Fruit fly (Drosophila melanogaster) whole organism, embryonic: Measurements from ENCODE around the gene CNPYb.

Experiments used
- BtbVII ChIP-seq: fragments of 200-800 bp; sonication (Bioruptor generic); optimal IDR thresholded peaks from 3 replicates; lab custom pipeline; 2017; ENCODE audit warnings: missing biosample characterization, mild to moderate bottlenecking, missing genetic modification characterization
- CG11560 ChIP-seq: fragments of 200-800 bp; sonication (Bioruptor generic); IDR thresholded peaks from 3 replicates; pipeline ENCODE4 v1.3.6; 2022; ENCODE audit warnings: missing biosample characterization, missing genetic modification characterization
- CG12219 ChIP-seq: fragments of 200-800 bp; sonication (Bioruptor generic); optimal IDR thresholded peaks from 3 replicates; lab custom pipeline; 2018; ENCODE audit warnings: missing biosample characterization, mild to moderate bottlenecking, missing genetic modification characterization
- CG12942 ChIP-seq: fragments of 200-800 bp; sonication (Bioruptor generic); optimal IDR thresholded peaks from 3 replicates; lab custom pipeline; 2016; ENCODE audit warnings: missing biosample characterization, missing genetic modification characterization
- CG14050 ChIP-seq: fragments of 200-800 bp; sonication (Bioruptor generic); IDR thresholded peaks from 3 replicates; pipeline ENCODE4 v1.3.6; 2022; ENCODE audit warnings: missing biosample characterization, missing genetic modification characterization
- CG15601 ChIP-seq: fragments of 200-800 bp; sonication (Bioruptor generic); optimal IDR thresholded peaks from 3 replicates; lab custom pipeline; 2019; ENCODE audit warnings: missing biosample characterization, mild to moderate bottlenecking, missing genetic modification characterization, moderate library complexity
- CG17359 ChIP-seq: fragments of 200-800 bp; sonication (Bioruptor generic); optimal IDR thresholded peaks from 3 replicates; lab custom pipeline; 2018; ENCODE audit warnings: missing biosample characterization, mild to moderate bottlenecking, missing genetic modification characterization, moderate library complexity
- CG17568 ChIP-seq: fragments of 200-800 bp; sonication (Bioruptor generic); optimal IDR thresholded peaks from 2 replicates; lab custom pipeline; 2018; ENCODE audit warnings: missing biosample characterization, mild to moderate bottlenecking, missing genetic modification characterization, moderate library complexity
- CG31388 ChIP-seq: fragments of 200-800 bp; sonication (Bioruptor generic); optimal IDR thresholded peaks from 2 replicates; lab custom pipeline; 2016; ENCODE audit warnings: missing biosample characterization, missing genetic modification characterization
- CG3163 ChIP-seq: fragments of 200-800 bp; sonication (Bioruptor generic); optimal IDR thresholded peaks from 3 replicates; lab custom pipeline; 2016; ENCODE audit warnings: missing biosample characterization, missing genetic modification characterization
- CG32772 ChIP-seq: fragments of 200-800 bp; sonication (Bioruptor generic); IDR thresholded peaks from 2 replicates; pipeline ENCODE4 v1.3.6; 2022; ENCODE audit warnings: missing biosample characterization, missing genetic modification characterization
- CG7839 ChIP-seq: fragments of 200-800 bp; sonication (Bioruptor generic); optimal IDR thresholded peaks from 3 replicates; lab custom pipeline; 2018; ENCODE audit warnings: missing biosample characterization, mild to moderate bottlenecking, missing genetic modification characterization, moderate library complexity
- CG8924 ChIP-seq: fragments of 200-800 bp; optimal IDR thresholded peaks from 3 replicates; lab custom pipeline; 2019; ENCODE audit warnings: missing biosample characterization, mild to moderate bottlenecking, missing genetic modification characterization, moderate library complexity
- CHES-1-like ChIP-seq: fragments of 200-800 bp; sonication (Bioruptor generic); optimal IDR thresholded peaks from 2 replicates; lab custom pipeline; 2016; ENCODE audit warnings: missing biosample characterization, missing genetic modification characterization
- D19B ChIP-seq: fragments of 200-800 bp; sonication (Bioruptor generic); optimal IDR thresholded peaks from 2 replicates; lab custom pipeline; 2017; ENCODE audit warnings: missing biosample characterization, mild to moderate bottlenecking, missing genetic modification characterization
- Ets65A ChIP-seq: fragments of 200-800 bp; sonication (Bioruptor generic); peaks from one replicate; lab custom pipeline; 2016; ENCODE audit warnings: missing biosample characterization, missing genetic modification characterization
- Fer2 ChIP-seq: fragments of 200-800 bp; sonication (Bioruptor generic); optimal IDR thresholded peaks from 2 replicates; lab custom pipeline; 2018; ENCODE audit warnings: missing biosample characterization, mild to moderate bottlenecking, missing genetic modification characterization, moderate library complexity
- Hr3 ChIP-seq: fragments of 200-800 bp; sonication (Bioruptor generic); optimal IDR thresholded peaks from 3 replicates; lab custom pipeline; 2016; ENCODE audit warnings: missing biosample characterization, missing genetic modification characterization
- Mad ChIP-seq: fragments of 200-800 bp; sonication (Bioruptor generic); optimal IDR thresholded peaks from 2 replicates; lab custom pipeline; 2016; ENCODE audit warnings: missing biosample characterization, missing genetic modification characterization
- Myb ChIP-seq: fragments of 200-800 bp; sonication (Bioruptor generic); optimal IDR thresholded peaks from 2 replicates; lab custom pipeline; 2016; ENCODE audit warnings: missing biosample characterization, missing genetic modification characterization
- Pdp1 ChIP-seq, 2 experiments: fragments of 200-800 bp; sonication (Bioruptor generic); optimal IDR thresholded peaks; 3 replicates each; lab custom pipeline; 2016; ENCODE audit warnings: missing biosample characterization in 2 of 2, missing genetic modification characterization in 2 of 2, mild to moderate bottlenecking in 1 of 2, moderate library complexity in 1 of 2
- Sox100B ChIP-seq: fragments of 200-800 bp; sonication (Bioruptor generic); optimal IDR thresholded peaks from 3 replicates; lab custom pipeline; 2018; ENCODE audit warnings: missing biosample characterization, mild to moderate bottlenecking, missing genetic modification characterization
- Xbp1 ChIP-seq: fragments of 200-800 bp; sonication (Bioruptor generic); optimal IDR thresholded peaks from 3 replicates; lab custom pipeline; 2016; ENCODE audit warnings: missing biosample characterization, mild to moderate bottlenecking, missing genetic modification characterization
- Xrp1 ChIP-seq: fragments of 200-800 bp; sonication (Bioruptor generic); IDR thresholded peaks from 2 replicates; pipeline ENCODE4 v1.3.6; 2022; ENCODE audit warnings: missing biosample characterization, missing genetic modification characterization
- az2 ChIP-seq: fragments of 200-800 bp; sonication (Bioruptor generic); optimal IDR thresholded peaks from 3 replicates; lab custom pipeline; 2016; ENCODE audit warnings: missing biosample characterization, missing genetic modification characterization
- bcd ChIP-seq: fragments of 200-800 bp; sonication (Bioruptor generic); optimal IDR thresholded peaks from 2 replicates; lab custom pipeline; 2017; ENCODE audit warnings: missing biosample characterization, mild to moderate bottlenecking, missing genetic modification characterization
- bsh ChIP-seq, 2 experiments: fragments of 200-800 bp; sonication (Bioruptor generic); optimal IDR thresholded peaks; 2 replicates each; lab custom pipeline; 2017 to 2018; ENCODE audit warnings: mild to moderate bottlenecking in 2 of 2, missing biosample characterization in 2 of 2, missing genetic modification characterization in 2 of 2, moderate library complexity in 1 of 2
- crp ChIP-seq, 2 experiments: fragments of 200-800 bp; sonication (Bioruptor generic); optimal IDR thresholded peaks; 2 replicates in 1 of 2; 3 replicates in 1 of 2; lab custom pipeline; 2017; ENCODE audit warnings: missing biosample characterization in 2 of 2, missing genetic modification characterization in 2 of 2, mild to moderate bottlenecking in 1 of 2, moderate library complexity in 1 of 2
- dan ChIP-seq: fragments of 200-800 bp; sonication (Bioruptor generic); IDR thresholded peaks from 2 replicates; pipeline ENCODE4 v1.3.6; 2022; ENCODE audit warnings: missing biosample characterization, missing genetic modification characterization
- dmrt99B ChIP-seq: fragments of 200-800 bp; sonication (Bioruptor generic); optimal IDR thresholded peaks from 2 replicates; lab custom pipeline; 2018; ENCODE audit warnings: missing biosample characterization, mild to moderate bottlenecking, missing genetic modification characterization, moderate library complexity
- esg ChIP-seq: fragments of 200-800 bp; sonication (Bioruptor generic); conservative IDR thresholded peaks from 2 replicates; pipeline ENCODE4 v1.3.6; 2022; ENCODE audit warnings: missing biosample characterization, missing genetic modification characterization
- h ChIP-seq: fragments of >200 bp; optimal IDR thresholded peaks from 2 replicates; lab custom pipeline; 2017
- hkb ChIP-seq, 2 experiments: fragments of 200-800 bp in 1 of 2; fragments of >200 bp in 1 of 2; sonication (Bioruptor generic) in 1 of 2; IDR thresholded peaks in 1 of 2; optimal IDR thresholded peaks in 1 of 2; 2 replicates each; pipeline versions ENCODE4 v1.3.6 to Lab custom; 2017 to 2022; ENCODE audit warnings: missing biosample characterization in 1 of 2, missing genetic modification characterization in 1 of 2
- lbe ChIP-seq: fragments of 200-800 bp; sonication (Bioruptor generic); optimal IDR thresholded peaks from 2 replicates; lab custom pipeline; 2016; ENCODE audit warnings: missing biosample characterization, mild to moderate bottlenecking, missing genetic modification characterization
- mld ChIP-seq: fragments of 200-800 bp; sonication (Bioruptor generic); IDR thresholded peaks from 3 replicates; pipeline ENCODE4 v1.3.6; 2022; ENCODE audit warnings: missing biosample characterization, missing genetic modification characterization; ENCODE audit not compliant: partially characterized antibody
- nmo ChIP-seq: fragments of 200-800 bp; sonication (Bioruptor generic); optimal IDR thresholded peaks from 2 replicates; lab custom pipeline; 2018; ENCODE audit warnings: missing biosample characterization, mild to moderate bottlenecking, missing genetic modification characterization, moderate library complexity
- pan ChIP-seq, 4 experiments: fragments of >200 bp in 3 of 4; fragments of 200-800 bp in 1 of 4; sonication (Bioruptor generic) in 1 of 4; optimal IDR thresholded peaks in 3 of 4; IDR thresholded peaks in 1 of 4; 2 replicates each; pipeline versions ENCODE4 v1.3.6 to Lab custom; 2017 to 2022; ENCODE audit warnings: missing biosample characterization in 2 of 4, missing genetic modification characterization in 2 of 4, mixed read lengths in 1 of 4
- repo ChIP-seq: fragments of 200-800 bp; sonication (Bioruptor generic); optimal IDR thresholded peaks from 2 replicates; lab custom pipeline; 2016; ENCODE audit warnings: missing biosample characterization, missing genetic modification characterization
- row ChIP-seq: fragments of 200-800 bp; sonication (Bioruptor generic); IDR thresholded peaks from 3 replicates; pipeline ENCODE4 v1.3.6; 2022; ENCODE audit warnings: missing biosample characterization, missing genetic modification characterization
- sens ChIP-seq: fragments of 200-800 bp; sonication (Bioruptor generic); peaks from one replicate; lab custom pipeline; 2016; ENCODE audit warnings: missing biosample characterization, missing genetic modification characterization
- shn ChIP-seq: fragments of 200-800 bp; sonication (Bioruptor generic); optimal IDR thresholded peaks from 3 replicates; lab custom pipeline; 2016; ENCODE audit warnings: missing biosample characterization, missing genetic modification characterization
- sim ChIP-seq: fragments of 200-800 bp; sonication (Bioruptor generic); IDR thresholded peaks from 2 replicates; pipeline ENCODE4 v1.3.6; 2022; ENCODE audit warnings: missing biosample characterization, missing genetic modification characterization
- sima ChIP-seq: fragments of 200-800 bp; sonication (Bioruptor generic); optimal IDR thresholded peaks from 2 replicates; lab custom pipeline; 2016; ENCODE audit warnings: missing biosample characterization, missing genetic modification characterization
- stwl ChIP-seq: fragments of 200-800 bp; sonication (Bioruptor generic); optimal IDR thresholded peaks from 3 replicates; lab custom pipeline; 2018; ENCODE audit warnings: missing biosample characterization, mild to moderate bottlenecking, missing genetic modification characterization, moderate library complexity
- tll ChIP-seq, 2 experiments: fragments of 200-800 bp in 1 of 2; fragments of >200 bp in 1 of 2; sonication (Bioruptor generic) in 1 of 2; optimal IDR thresholded peaks; 2 replicates each; lab custom pipeline; 2017 to 2019; ENCODE audit warnings: missing biosample characterization in 2 of 2, missing genetic modification characterization in 2 of 2, mild to moderate bottlenecking in 1 of 2, moderate library complexity in 1 of 2
- twi ChIP-seq: fragments of 200-800 bp; optimal IDR thresholded peaks from 2 replicates; lab custom pipeline; 2019; ENCODE audit warnings: missing biosample characterization, mild to moderate bottlenecking, missing genetic modification characterization, moderate library complexity
- wdn ChIP-seq: fragments of 200-800 bp; sonication (Bioruptor generic); IDR thresholded peaks from 2 replicates; pipeline ENCODE4 v1.3.6; 2022; ENCODE audit warnings: missing biosample characterization, missing genetic modification characterization

Gene CNPYb

dm6 chr3L:19079798-19080691, 16.0 kb downstream of the CNPYb start (continued):
- TF ChIP-seq repo (no peak), CG8924 (peak; percentile 31), CG17568 (GFP tag; lab: Kevin White, UChicago) (no peak), Fer2 (no peak), esg (GFP tag; lab: Robert Waterston, UW) (0 out of 2 replicates have a peak, but pooled peaks have one; percentile 9), Sox100B (GFP tag; lab: Kevin White, UChicago) (peak; percentile 63), row (GFP tag; lab: Robert Waterston, UW) (peak; percentile 45; the same call in 2 of the 3 replicates), Xbp1 (GFP tag; lab: Kevin White, UChicago) (peak; percentile 30), bsh (GFP tag; optimal IDR thresholded peaks at IDR 0.05; lab: Kevin White, UChicago) (peak; percentile 7 to 47), lbe (GFP tag; lab: Kevin White, UChicago) (no peak), nmo (GFP tag; lab: Kevin White, UChicago) (peak; percentile 44), sens (GFP tag; lab: Kevin White, UChicago) (peak; percentile 90), Mad (GFP tag; lab: Kevin White, UChicago) (no peak), CG17359 (tag; lab: Kevin White, UChicago) (no peak), CG32772 (GFP tag; lab: Robert Waterston, UW) (no peak), hkb (optimal IDR thresholded peaks at IDR 0.05; lab: Kevin White, UChicago) (no peak), hkb (GFP tag; IDR thresholded peaks at IDR 0.05; lab: Robert Waterston, UW) (0 out of 2 replicates have a peak, but pooled peaks have one; percentile 16), crp (GFP tag; optimal IDR thresholded peaks at IDR 0.05; lab: Kevin White, UChicago) (no peak), h (no peak), Ets65A (GFP tag; lab: Kevin White, UChicago) (peak; percentile 56), pan (optimal IDR thresholded peaks at IDR 0.05; lab: Kevin White, UChicago) (no peak), pan (GFP tag; optimal IDR thresholded peaks at IDR 0.05 in 1 of 2, IDR thresholded peaks at IDR 0.05 in 1 of 2) (no peak), CG11560 (tag; lab: Robert Waterston, UW) (no peak), D19B (GFP tag; lab: Kevin White, UChicago) (no peak), CG12219 (GFP tag; lab: Kevin White, UChicago) (peak; percentile 18), CG12942 (GFP tag; lab: Kevin White, UChicago) (no peak), CG3163 (GFP tag; lab: Kevin White, UChicago) (no peak), BtbVII (GFP tag; lab: Kevin White, UChicago) (no peak), Pdp1 (GFP tag; optimal IDR thresholded peaks at IDR 0.05; lab: Kevin White, UChicago) (peak; percentile 13 to 30), dan (GFP tag; lab: Robert Waterston, UW) (no peak), CG15601 (tag; lab: Kevin White, UChicago) (no peak), Xrp1 (GFP tag; lab: Robert Waterston, UW) (0 out of 2 replicates have a peak, but pooled peaks have one; percentile 18), bcd (peak; percentile 45), stwl (tag; lab: Kevin White, UChicago) (no peak), dmrt99B (tag; lab: Kevin White, UChicago) (peak; percentile 59), Hr3 (no peak), wdn (GFP tag; lab: Robert Waterston, UW) (no peak), CG31388 (GFP tag; lab: Kevin White, UChicago) (no peak), sima (no peak), Myb (GFP tag; lab: Kevin White, UChicago) (peak; percentile 38), CHES-1-like (GFP tag; lab: Kevin White, UChicago) (peak; percentile 46), az2 (peak; percentile 30), tll (GFP tag; optimal IDR thresholded peaks at IDR 0.05; lab: Kevin White, UChicago) (no peak), mld (no peak), twi (tag; lab: Kevin White, UChicago) (no peak), CG14050 (GFP tag; lab: Robert Waterston, UW) (no peak), shn (GFP tag; lab: Kevin White, UChicago) (peak; percentile 27), sim (GFP tag; lab: Robert Waterston, UW) (no peak), CG7839 (peak; percentile 55)
